Fruit fly (Drosophila melanogaster) whole organism, embryonic: Measurements from ENCODE around the gene wisp.
A peak's percentile ranks its signal among the peaks of the same experiment; 100 is the strongest.

Experiments
- CG10565 ChIP-seq: fragments of 200-800 bp; sonication (Bioruptor generic); optimal IDR thresholded peaks from 3 replicates; lab custom pipeline; 2016; ENCODE audit warnings: missing biosample characterization, mild to moderate bottlenecking, missing genetic modification characterization
- CG12391 ChIP-seq: fragments of 200-800 bp; sonication (Bioruptor generic); optimal IDR thresholded peaks from 3 replicates; lab custom pipeline; 2018; ENCODE audit warnings: missing biosample characterization, mild to moderate bottlenecking, missing genetic modification characterization, moderate library complexity
- CG13894 ChIP-seq: fragments of 200-800 bp; sonication (Bioruptor generic); optimal IDR thresholded peaks from 3 replicates; lab custom pipeline; 2018; ENCODE audit warnings: missing biosample characterization, mild to moderate bottlenecking, missing genetic modification characterization, moderate library complexity
- CG16813 ChIP-seq: fragments of 200-800 bp; sonication (Bioruptor generic); IDR thresholded peaks from 3 replicates; pipeline ENCODE4 v1.3.6; 2022; ENCODE audit warnings: missing biosample characterization, missing genetic modification characterization; ENCODE audit not compliant: partially characterized antibody
- CG1792 ChIP-seq: fragments of 200-800 bp; sonication (Bioruptor generic); optimal IDR thresholded peaks from 2 replicates; lab custom pipeline; 2016; ENCODE audit warnings: missing biosample characterization, missing genetic modification characterization
- CG1832 ChIP-seq: fragments of 200-800 bp; sonication (Bioruptor generic); optimal IDR thresholded peaks from 2 replicates; lab custom pipeline; 2017; ENCODE audit warnings: missing biosample characterization, mild to moderate bottlenecking, missing genetic modification characterization, inconsistent platforms
- CG2116 ChIP-seq: fragments of 200-800 bp; sonication (Bioruptor generic); optimal IDR thresholded peaks from 3 replicates; lab custom pipeline; 2018; ENCODE audit warnings: missing biosample characterization, mild to moderate bottlenecking, missing genetic modification characterization
- CG2120 ChIP-seq: fragments of 200-800 bp; sonication (Bioruptor generic); optimal IDR thresholded peaks from 3 replicates; lab custom pipeline; 2016; ENCODE audit warnings: missing biosample characterization, missing genetic modification characterization
- CG2129 ChIP-seq: fragments of 200-800 bp; sonication (Bioruptor generic); IDR thresholded peaks from 2 replicates; pipeline ENCODE4 v1.3.6; 2022; ENCODE audit warnings: missing biosample characterization, missing genetic modification characterization; ENCODE audit not compliant: partially characterized antibody
- CG2889 ChIP-seq: fragments of 200-800 bp; sonication (Bioruptor generic); IDR thresholded peaks from 3 replicates; pipeline ENCODE4 v1.3.6; 2022; ENCODE audit warnings: missing biosample characterization, missing genetic modification characterization
- CG3065 ChIP-seq: fragments of 200-800 bp; sonication (Bioruptor generic); optimal IDR thresholded peaks from 2 replicates; lab custom pipeline; 2016; ENCODE audit warnings: missing biosample characterization, missing genetic modification characterization
- CG3407 ChIP-seq: fragments of 200-800 bp; sonication (Bioruptor generic); optimal IDR thresholded peaks from 2 replicates; lab custom pipeline; 2018; ENCODE audit warnings: missing biosample characterization, mild to moderate bottlenecking, missing genetic modification characterization
- CG34224 ChIP-seq: fragments of 200-800 bp; sonication (Bioruptor generic); IDR thresholded peaks from 3 replicates; pipeline ENCODE4 v1.3.6; 2022; ENCODE audit warnings: missing biosample characterization, missing genetic modification characterization; ENCODE audit not compliant: partially characterized antibody
- CG7745 ChIP-seq: fragments of 200-800 bp; sonication (Bioruptor generic); optimal IDR thresholded peaks from 2 replicates; lab custom pipeline; 2018; ENCODE audit warnings: missing biosample characterization, mild to moderate bottlenecking, missing genetic modification characterization, moderate library complexity
- CG8924 ChIP-seq: fragments of 200-800 bp; optimal IDR thresholded peaks from 3 replicates; lab custom pipeline; 2019; ENCODE audit warnings: missing biosample characterization, mild to moderate bottlenecking, missing genetic modification characterization, moderate library complexity
- CG9727 ChIP-seq: fragments of 200-800 bp; sonication (Bioruptor generic); optimal IDR thresholded peaks from 3 replicates; lab custom pipeline; 2017; ENCODE audit warnings: missing biosample characterization, mild to moderate bottlenecking, missing genetic modification characterization
- Ets65A ChIP-seq: fragments of 200-800 bp; sonication (Bioruptor generic); peaks from one replicate; lab custom pipeline; 2016; ENCODE audit warnings: missing biosample characterization, missing genetic modification characterization
- Gsc ChIP-seq: fragments of 200-800 bp; sonication (Bioruptor generic); IDR thresholded peaks from 2 replicates; pipeline ENCODE4 v1.3.6; 2022; ENCODE audit warnings: missing biosample characterization, missing genetic modification characterization
- H15 ChIP-seq: fragments of 200-800 bp; sonication (Bioruptor generic); IDR thresholded peaks from 3 replicates; pipeline ENCODE4 v1.3.6; 2022; ENCODE audit warnings: missing biosample characterization, missing genetic modification characterization
- HLH4C ChIP-seq: fragments of 200-800 bp; sonication (Bioruptor generic); IDR thresholded peaks from 3 replicates; pipeline ENCODE4 v1.3.6; 2022; ENCODE audit warnings: missing biosample characterization, missing genetic modification characterization; ENCODE audit not compliant: partially characterized antibody
- Mes4 ChIP-seq: fragments of 200-800 bp; sonication (Bioruptor generic); optimal IDR thresholded peaks from 2 replicates; lab custom pipeline; 2016; ENCODE audit warnings: missing biosample characterization, missing genetic modification characterization
- Opbp ChIP-seq: fragments of 200-800 bp; sonication (Bioruptor generic); IDR thresholded peaks from 3 replicates; pipeline ENCODE4 v1.3.6; 2022; ENCODE audit warnings: missing biosample characterization, missing genetic modification characterization; ENCODE audit not compliant: partially characterized antibody
- Poxn ChIP-seq: fragments of 200-800 bp; sonication (Bioruptor generic); IDR thresholded peaks from 2 replicates; pipeline ENCODE4 v1.3.6; 2022; ENCODE audit warnings: missing biosample characterization, missing genetic modification characterization
- Ptx1 ChIP-seq: fragments of 200-800 bp; sonication (Bioruptor generic); IDR thresholded peaks from 2 replicates; pipeline ENCODE4 v1.3.6; 2022; ENCODE audit warnings: missing biosample characterization, missing genetic modification characterization
- bbx ChIP-seq: fragments of 200-800 bp; sonication (Bioruptor generic); IDR thresholded peaks from 2 replicates; pipeline ENCODE4 v1.3.6; 2022; ENCODE audit warnings: missing biosample characterization, missing genetic modification characterization; ENCODE audit not compliant: partially characterized antibody
- br ChIP-seq: fragments of >200 bp; optimal IDR thresholded peaks from 2 replicates; lab custom pipeline; 2017
- cad ChIP-seq: fragments of >200 bp; optimal IDR thresholded peaks from 2 replicates; lab custom pipeline; 2017; ENCODE audit warnings: missing biosample characterization, missing genetic modification characterization
- chif ChIP-seq, 2 experiments: fragments of 200-800 bp; sonication (Bioruptor generic); optimal IDR thresholded peaks; 3 replicates each; lab custom pipeline; 2016; ENCODE audit warnings: missing biosample characterization in 2 of 2, missing genetic modification characterization in 2 of 2
- crol ChIP-seq: fragments of 200-800 bp; sonication (Bioruptor generic); IDR thresholded peaks from 2 replicates; pipeline ENCODE4 v1.3.6; 2022; ENCODE audit warnings: missing biosample characterization, missing genetic modification characterization
- da ChIP-seq: fragments of 200-800 bp; sonication (Bioruptor generic); optimal IDR thresholded peaks from 2 replicates; lab custom pipeline; 2016; ENCODE audit warnings: missing biosample characterization, missing genetic modification characterization
- dm ChIP-seq: fragments of 200-800 bp; sonication (Bioruptor generic); optimal IDR thresholded peaks from 3 replicates; lab custom pipeline; 2016; ENCODE audit warnings: missing biosample characterization, missing genetic modification characterization
- emc ChIP-seq: fragments of 200-800 bp; sonication (Bioruptor generic); optimal IDR thresholded peaks from 2 replicates; lab custom pipeline; 2016; ENCODE audit warnings: missing biosample characterization, missing genetic modification characterization
- ems ChIP-seq: fragments of 200-800 bp; sonication (Bioruptor generic); optimal IDR thresholded peaks from 3 replicates; lab custom pipeline; 2016; ENCODE audit warnings: missing biosample characterization, missing genetic modification characterization
- gfzf ChIP-seq: fragments of 200-800 bp; sonication (Bioruptor generic); optimal IDR thresholded peaks from 2 replicates; lab custom pipeline; 2016; ENCODE audit warnings: missing biosample characterization, mild to moderate bottlenecking, missing genetic modification characterization, moderate library complexity
- gsb ChIP-seq: fragments of 200-800 bp; sonication (Bioruptor generic); IDR thresholded peaks from 2 replicates; pipeline ENCODE4 v1.3.6; 2022; ENCODE audit warnings: missing biosample characterization, missing genetic modification characterization
- insv ChIP-seq, 2 experiments: fragments of 200-800 bp; sonication (Bioruptor generic); optimal IDR thresholded peaks; 3 replicates each; lab custom pipeline; 2016 to 2018; ENCODE audit warnings: missing biosample characterization in 2 of 2, missing genetic modification characterization in 2 of 2
- luna ChIP-seq: fragments of 200-800 bp; sonication (Bioruptor generic); optimal IDR thresholded peaks from 2 replicates; lab custom pipeline; 2016; ENCODE audit warnings: missing biosample characterization, missing genetic modification characterization
- nau ChIP-seq: fragments of 200-800 bp; sonication (Bioruptor generic); optimal IDR thresholded peaks from 3 replicates; lab custom pipeline; 2017; ENCODE audit warnings: missing biosample characterization, mild to moderate bottlenecking, missing genetic modification characterization, missing genetic modification reagents
- oc ChIP-seq: fragments of 200-800 bp; sonication (Bioruptor generic); optimal IDR thresholded peaks from 2 replicates; lab custom pipeline; 2018; ENCODE audit warnings: missing biosample characterization, mild to moderate bottlenecking, missing genetic modification characterization, moderate library complexity
- odd ChIP-seq: fragments of 200-800 bp; sonication (Bioruptor generic); optimal IDR thresholded peaks from 2 replicates; lab custom pipeline; 2017; ENCODE audit warnings: missing biosample characterization, mild to moderate bottlenecking, missing genetic modification characterization
- pum ChIP-seq: fragments of 200-800 bp; sonication (Bioruptor generic); optimal IDR thresholded peaks from 2 replicates; lab custom pipeline; 2016; ENCODE audit warnings: missing biosample characterization, missing genetic modification characterization
- row ChIP-seq: fragments of 200-800 bp; sonication (Bioruptor generic); IDR thresholded peaks from 3 replicates; pipeline ENCODE4 v1.3.6; 2022; ENCODE audit warnings: missing biosample characterization, missing genetic modification characterization
- run ChIP-seq: fragments of 200-800 bp; sonication (Bioruptor generic); optimal IDR thresholded peaks from 3 replicates; lab custom pipeline; 2018; ENCODE audit warnings: missing biosample characterization, mild to moderate bottlenecking, missing genetic modification characterization
- sens-2 ChIP-seq: fragments of 200-800 bp; sonication (Bioruptor generic); IDR thresholded peaks from 2 replicates; pipeline ENCODE4 v1.3.6; 2022; ENCODE audit warnings: missing biosample characterization, missing genetic modification characterization
- sim ChIP-seq: fragments of 200-800 bp; sonication (Bioruptor generic); IDR thresholded peaks from 2 replicates; pipeline ENCODE4 v1.3.6; 2022; ENCODE audit warnings: missing biosample characterization, missing genetic modification characterization
- sisA ChIP-seq: fragments of 200-800 bp; sonication (Bioruptor generic); IDR thresholded peaks from 2 replicates; pipeline ENCODE4 v1.3.6; 2022; ENCODE audit warnings: missing biosample characterization, missing genetic modification characterization
- slbo ChIP-seq: fragments of 200-800 bp; sonication (Bioruptor generic); IDR thresholded peaks from 2 replicates; pipeline ENCODE4 v1.3.6; 2022; ENCODE audit warnings: missing biosample characterization, missing genetic modification characterization
- sr ChIP-seq: fragments of 200-800 bp; sonication (Bioruptor generic); IDR thresholded peaks from 3 replicates; pipeline ENCODE4 v1.3.6; 2022; ENCODE audit warnings: missing biosample characterization, missing genetic modification characterization
- ssp ChIP-seq: fragments of 200-800 bp; sonication (Bioruptor generic); IDR thresholded peaks from 2 replicates; pipeline ENCODE4 v1.3.6; 2022; ENCODE audit warnings: missing biosample characterization, missing genetic modification characterization
- tna ChIP-seq: fragments of 200-800 bp; sonication (Bioruptor generic); IDR thresholded peaks from 2 replicates; pipeline ENCODE4 v1.3.6; 2022; ENCODE audit warnings: missing biosample characterization, missing genetic modification characterization; ENCODE audit not compliant: partially characterized antibody
- toy ChIP-seq: fragments of 200-800 bp; sonication (Bioruptor generic); IDR thresholded peaks from 2 replicates; pipeline ENCODE4 v1.3.6; 2022; ENCODE audit warnings: missing biosample characterization, missing genetic modification characterization
- usp ChIP-seq: fragments of >200 bp; optimal IDR thresholded peaks from 2 replicates; lab custom pipeline; 2017; ENCODE audit warnings: missing biosample characterization, missing genetic modification characterization
- zf30C ChIP-seq: fragments of 200-800 bp; sonication (Bioruptor generic); optimal IDR thresholded peaks from 3 replicates; lab custom pipeline; 2018; ENCODE audit warnings: missing biosample characterization, mild to moderate bottlenecking, missing genetic modification characterization

wisp gene

DNA sequence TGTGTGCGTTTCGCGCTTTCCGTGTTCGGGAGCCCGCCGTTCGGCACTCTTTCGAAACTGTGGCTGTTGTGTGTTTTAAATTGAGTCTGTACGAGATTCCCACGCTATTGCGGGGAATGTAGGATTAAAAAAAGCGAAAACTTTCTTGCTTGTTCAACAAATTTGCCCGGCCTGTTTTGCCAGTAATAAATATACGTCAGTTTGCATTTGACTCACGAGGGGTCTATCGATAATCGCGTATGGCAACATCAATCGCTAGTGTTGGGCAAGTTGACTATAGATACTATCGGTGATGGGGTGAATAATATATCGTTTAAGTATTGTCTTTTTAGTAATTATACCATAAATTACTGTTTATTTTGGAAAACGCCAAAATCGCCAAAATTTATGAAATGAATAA, 11.4 kb downstream of the wisp start, which contains the start of gene Upf1 (continued):
- no peak for TF ChIP-seq CG3065 (GFP tag; lab: Kevin White, UChicago)
- TF ChIP-seq CG2129 (GFP tag; lab: Robert Waterston, UW) = peak; percentile 79
- TF ChIP-seq dm = peak; percentile 15
- TF ChIP-seq Ptx1 (GFP tag; lab: Robert Waterston, UW) = no peak
- no peak for TF ChIP-seq sim (GFP tag; lab: Robert Waterston, UW)
- TF ChIP-seq CG8924 (tag; lab: Kevin White, UChicago) = peak; percentile 10
- TF ChIP-seq luna (GFP tag; lab: Kevin White, UChicago) = no peak
- no peak for TF ChIP-seq insv (GFP tag; optimal IDR thresholded peaks at IDR 0.05; lab: Kevin White, UChicago)
- TF ChIP-seq emc = no peak
- peak; percentile 74 for TF ChIP-seq tna (GFP tag; lab: Robert Waterston, UW)
- no peak for TF ChIP-seq ems (GFP tag; lab: Kevin White, UChicago)
- TF ChIP-seq usp (GFP tag; lab: Kevin White, UChicago) = no peak
- no peak for TF ChIP-seq run (tag; lab: Kevin White, UChicago)
- no peak for TF ChIP-seq Poxn (GFP tag; lab: Robert Waterston, UW)
- no peak for TF ChIP-seq odd
- TF ChIP-seq CG9727 (GFP tag; lab: Kevin White, UChicago) = no peak
- no peak for TF ChIP-seq H15
- TF ChIP-seq CG2120 = peak; percentile 44
- TF ChIP-seq zf30C = no peak
- TF ChIP-seq HLH4C (GFP tag; lab: Robert Waterston, UW) = peak; percentile 87
- TF ChIP-seq nau (GFP tag; lab: Kevin White, UChicago) = no peak
- 0 out of 2 replicates have a peak, but pooled peaks have one; percentile 8 for TF ChIP-seq ssp (GFP tag; lab: Robert Waterston, UW)
- TF ChIP-seq sens-2 = no peak
- no peak for TF ChIP-seq Gsc (GFP tag; lab: Robert Waterston, UW)
- TF ChIP-seq CG3407 (GFP tag; lab: Kevin White, UChicago) = no peak
- peak; percentile 87 for TF ChIP-seq row (GFP tag; lab: Robert Waterston, UW)
- no peak for TF ChIP-seq chif (GFP tag; optimal IDR thresholded peaks at IDR 0.05; lab: Kevin White, UChicago)
- TF ChIP-seq CG10565 = no peak
- TF ChIP-seq da (GFP tag; lab: Kevin White, UChicago) = no peak
- peak; percentile 92 for TF ChIP-seq CG16813 (GFP tag; lab: Robert Waterston, UW)
- no peak for TF ChIP-seq gsb (GFP tag; lab: Robert Waterston, UW)
- no peak for TF ChIP-seq crol
- no peak for TF ChIP-seq br (lab: Kevin White, UChicago)
- peak; percentile 47 for TF ChIP-seq Ets65A (GFP tag; lab: Kevin White, UChicago)
- peak; percentile 8 for TF ChIP-seq gfzf (GFP tag; lab: Kevin White, UChicago)
- no peak for TF ChIP-seq toy (GFP tag; lab: Robert Waterston, UW)
- no peak for TF ChIP-seq Mes4
- peak; percentile 16 for TF ChIP-seq CG12391 (tag; lab: Kevin White, UChicago)
- TF ChIP-seq slbo = peak; percentile 45; the same call in 1 of the 2 replicates
- peak; percentile 87 for TF ChIP-seq CG34224
- no peak for TF ChIP-seq oc (tag; lab: Kevin White, UChicago)
- TF ChIP-seq sisA (GFP tag; lab: Robert Waterston, UW) = no peak
- TF ChIP-seq CG1792 = no peak
- TF ChIP-seq CG2116 (GFP tag; lab: Kevin White, UChicago) = peak; percentile 36
- no peak for TF ChIP-seq pum
- no peak for TF ChIP-seq CG1832
- no peak for TF ChIP-seq sr (GFP tag; lab: Robert Waterston, UW)
- peak; percentile 93 for TF ChIP-seq bbx (GFP tag; lab: Robert Waterston, UW)
- no peak for TF ChIP-seq CG13894 (tag; lab: Kevin White, UChicago)
- no peak for TF ChIP-seq CG2889 (GFP tag; lab: Robert Waterston, UW)
- TF ChIP-seq CG7745 (tag; lab: Kevin White, UChicago) = no peak
- TF ChIP-seq cad (GFP tag; lab: Kevin White, UChicago) = no peak
- peak; percentile 94 for TF ChIP-seq Opbp (GFP tag; lab: Robert Waterston, UW)
